Worm (Caenorhabditis elegans) whole organism, early embryonic: ENCODE results near the gene efa-6.

Experiments used
- aly-1 ChIP-seq: sonication (generic microtip); optimal IDR thresholded peaks from 2 replicates; lab custom pipeline; 2016; ENCODE audit warnings: missing genetic modification characterization, missing compliant biosample characterization
- ama-1 ChIP-seq: fragments of 150-350 bp; optimal IDR thresholded peaks from 2 replicates; lab custom pipeline; 2014
- hmbx-1 ChIP-seq: sonication (generic microtip); optimal IDR thresholded peaks from 2 replicates; lab custom pipeline; 2016; ENCODE audit warnings: mild to moderate bottlenecking, missing genetic modification characterization, missing compliant biosample characterization
- tra-4 ChIP-seq: sonication (generic microtip); optimal IDR thresholded peaks from 2 replicates; lab custom pipeline; 2017; ENCODE audit warnings: missing genetic modification characterization, missing compliant biosample characterization

DNA sequence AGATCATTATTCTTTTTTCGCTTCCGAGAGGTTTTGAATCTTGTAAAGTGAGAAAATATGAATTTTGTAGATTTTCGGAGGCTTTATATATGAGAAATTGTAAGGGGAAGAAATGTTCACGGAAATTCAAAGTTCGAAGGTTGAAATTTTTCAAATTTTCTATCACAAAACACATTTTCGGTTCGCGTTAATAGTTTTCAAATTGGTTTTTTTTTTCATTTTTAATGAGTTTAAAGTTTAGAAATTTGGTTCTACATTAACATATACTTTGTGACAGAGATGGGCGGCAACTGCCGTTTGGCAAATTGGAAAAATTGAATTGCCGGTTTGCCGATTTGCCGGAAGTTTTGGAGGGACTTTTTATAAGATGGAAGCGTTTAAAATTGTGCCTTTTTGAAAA lies 43.5 kb downstream of the efa-6 start, which contains the start of gene K08E7.4:
- TF ChIP-seq ama-1 (lab: Kevin White, UChicago), result no peak
- TF ChIP-seq aly-1 (tag; lab: Kevin White, UChicago), result no peak
- no peak for TF ChIP-seq hmbx-1
- TF ChIP-seq tra-4, result no peak
